Worm (Caenorhabditis elegans) whole organism, L4 larva: ENCODE measurements around the gene F58G1.8.
A peak's percentile ranks its signal among the peaks of the same experiment; 100 is the strongest.

Source experiments
- D1046.2 ChIP-seq: fragments of 200-800 bp; sonication (Bioruptor generic); IDR thresholded peaks from 2 replicates; pipeline ENCODE4 v1.3.6; 2022; ENCODE audit warnings: missing genetic modification characterization, missing compliant biosample characterization
- T26A8.4 ChIP-seq: fragments of 200-800 bp; sonication (Bioruptor generic); IDR thresholded peaks from 2 replicates; pipeline ENCODE4 v1.3.6; 2022; ENCODE audit warnings: missing genetic modification characterization, missing compliant biosample characterization
- ZK337.2 ChIP-seq: fragments of 200-800 bp; sonication (Bioruptor generic); IDR thresholded peaks from 2 replicates; pipeline ENCODE4 v1.3.6; 2022; ENCODE audit warnings: missing genetic modification reagents, missing genetic modification characterization, missing compliant biosample characterization
- attf-4 ChIP-seq: sonication (generic microtip); optimal IDR thresholded peaks from 3 replicates; lab custom pipeline; 2017; ENCODE audit warnings: missing biosample characterization, missing genetic modification characterization
- ceh-20 ChIP-seq: fragments of 200-800 bp; sonication (Bioruptor generic); IDR thresholded peaks from 2 replicates; pipeline ENCODE4 v1.3.6; 2022; ENCODE audit warnings: missing genetic modification reagents, missing genetic modification characterization, missing compliant biosample characterization
- cey-2 ChIP-seq: sonication (generic microtip); optimal IDR thresholded peaks from 3 replicates; lab custom pipeline; 2017; ENCODE audit warnings: missing genetic modification characterization, mild to moderate bottlenecking, missing compliant biosample characterization, antibody characterized with exemption, borderline replicate concordance; ENCODE audit not compliant: insufficient read depth
- daf-16 ChIP-seq, 3 experiments: sonication (generic microtip); optimal IDR thresholded peaks; 2 replicates each; lab custom pipeline; 2016 to 2017; ENCODE audit warnings: missing genetic modification characterization in 3 of 3, missing genetic modification reagents in 3 of 3, mild to moderate bottlenecking in 2 of 3, missing compliant biosample characterization in 2 of 3, missing biosample characterization in 1 of 3, moderate library complexity in 1 of 3
- daf-19 ChIP-seq: fragments of 200-800 bp; sonication (Bioruptor generic); conservative IDR thresholded peaks from 2 replicates; pipeline ENCODE4 v1.3.6; 2022; ENCODE audit warnings: missing genetic modification characterization, missing compliant biosample characterization
- dmd-6 ChIP-seq: fragments of 200-800 bp; sonication (Bioruptor generic); IDR thresholded peaks from 2 replicates; pipeline ENCODE4 v1.3.6; 2022; ENCODE audit warnings: missing genetic modification reagents, missing genetic modification characterization, missing compliant biosample characterization
- dmd-8 ChIP-seq: fragments of 200-800 bp; sonication (Bioruptor generic); IDR thresholded peaks from 2 replicates; pipeline ENCODE4 v1.3.6; 2022; ENCODE audit warnings: missing genetic modification characterization, missing compliant biosample characterization
- dmd-9 ChIP-seq: fragments of 200-800 bp; sonication (Bioruptor generic); IDR thresholded peaks from 2 replicates; pipeline ENCODE4 v1.3.6; 2022; ENCODE audit warnings: missing genetic modification reagents, missing genetic modification characterization, missing compliant biosample characterization
- dpl-1 ChIP-seq: fragments of 150-350 bp; optimal IDR thresholded peaks from 2 replicates; lab custom pipeline; 2014; ENCODE audit warnings: missing biosample characterization, missing genetic modification reagents, missing genetic modification characterization
- dve-1 ChIP-seq: sonication (generic microtip); optimal IDR thresholded peaks from 2 replicates; lab custom pipeline; 2017; ENCODE audit warnings: antibody characterized with exemption, mild to moderate bottlenecking, missing genetic modification characterization, missing compliant biosample characterization; ENCODE audit not compliant: insufficient read depth
- fos-1 ChIP-seq: fragments of 150-350 bp; optimal IDR thresholded peaks from 2 replicates; lab custom pipeline; 2014; ENCODE audit warnings: missing biosample characterization, missing genetic modification characterization
- hlh-11 ChIP-seq: fragments of 200-800 bp; sonication (Bioruptor generic); optimal IDR thresholded peaks from 2 replicates; lab custom pipeline; 2018; ENCODE audit warnings: mild to moderate bottlenecking, missing genetic modification characterization, missing compliant biosample characterization
- hlh-30 ChIP-seq: sonication (generic microtip); optimal IDR thresholded peaks from 2 replicates; lab custom pipeline; 2017; ENCODE audit warnings: antibody characterized with exemption, mild to moderate bottlenecking, missing genetic modification characterization, missing compliant biosample characterization; ENCODE audit not compliant: insufficient read depth
- hmg-1.1 ChIP-seq: fragments of 200-800 bp; sonication (Bioruptor generic); IDR thresholded peaks from 2 replicates; pipeline ENCODE4 v1.3.6; 2022; ENCODE audit warnings: missing genetic modification reagents, missing genetic modification characterization, missing compliant biosample characterization
- lin-1 ChIP-seq: fragments of 200-800 bp; sonication (Bioruptor generic); IDR thresholded peaks from 2 replicates; pipeline ENCODE4 v1.3.6; 2022; ENCODE audit warnings: missing genetic modification reagents, missing genetic modification characterization, missing compliant biosample characterization
- lin-15B ChIP-seq: fragments of 150-350 bp; sonication (generic microtip); optimal IDR thresholded peaks from 3 replicates; lab custom pipeline; 2014; ENCODE audit warnings: missing biosample characterization, missing genetic modification characterization
- lir-3 ChIP-seq: sonication (generic microtip); optimal IDR thresholded peaks from 2 replicates; lab custom pipeline; 2016; ENCODE audit warnings: mild to moderate bottlenecking, missing genetic modification characterization, missing compliant biosample characterization
- mdl-1 ChIP-seq, 2 experiments: fragments of 150-350 bp in 1 of 2; sonication (generic microtip) in 1 of 2; optimal IDR thresholded peaks; 2 replicates each; lab custom pipeline; 2014 to 2017; ENCODE audit warnings: missing biosample characterization in 2 of 2, missing genetic modification characterization in 2 of 2
- mdt-29 ChIP-seq: fragments of 200-800 bp; sonication (Bioruptor generic); IDR thresholded peaks from 2 replicates; pipeline ENCODE4 v1.3.6; 2022; ENCODE audit warnings: missing genetic modification reagents, missing genetic modification characterization, missing compliant biosample characterization
- mes-2 ChIP-seq: sonication (generic microtip); optimal IDR thresholded peaks from 2 replicates; lab custom pipeline; 2016; ENCODE audit warnings: missing genotype, mild to moderate bottlenecking, missing genetic modification characterization, missing compliant biosample characterization; ENCODE audit not compliant: poor library complexity, severe bottlenecking
- mxl-3 ChIP-seq: fragments of 200-800 bp; sonication (Bioruptor generic); optimal IDR thresholded peaks from 2 replicates; lab custom pipeline; 2018; ENCODE audit warnings: mild to moderate bottlenecking, missing genetic modification characterization, missing compliant biosample characterization
- nhr-102 ChIP-seq: sonication (generic microtip); optimal IDR thresholded peaks from 2 replicates; lab custom pipeline; 2016; ENCODE audit warnings: mild to moderate bottlenecking, missing genetic modification characterization, moderate library complexity, missing compliant biosample characterization
- nhr-28 ChIP-seq: fragments of 150-350 bp; optimal IDR thresholded peaks from 2 replicates; lab custom pipeline; 2014; ENCODE audit warnings: missing biosample characterization, missing genetic modification characterization
- nhr-41 ChIP-seq: fragments of 200-800 bp; sonication (Bioruptor generic); IDR thresholded peaks from 2 replicates; pipeline ENCODE4 v1.3.6; 2022; ENCODE audit warnings: missing genetic modification reagents, missing genetic modification characterization, missing compliant biosample characterization
- nhr-77 ChIP-seq: fragments of 150-350 bp; optimal IDR thresholded peaks from 2 replicates; lab custom pipeline; 2014; ENCODE audit warnings: missing biosample characterization, missing genetic modification characterization
- php-3 ChIP-seq: fragments of 200-800 bp; sonication (Bioruptor generic); IDR thresholded peaks from 2 replicates; pipeline ENCODE4 v1.3.6; 2022; ENCODE audit warnings: missing genetic modification reagents, missing genetic modification characterization, missing compliant biosample characterization
- pqm-1 ChIP-seq: sonication (generic microtip); optimal IDR thresholded peaks from 2 replicates; lab custom pipeline; 2017; ENCODE audit warnings: missing biosample characterization, missing genetic modification characterization
- saeg-2 ChIP-seq: fragments of 200-800 bp; sonication (Bioruptor generic); IDR thresholded peaks from 2 replicates; pipeline ENCODE4 v1.3.6; 2022; ENCODE audit warnings: missing genetic modification reagents, missing genetic modification characterization, missing compliant biosample characterization
- sdz-12 ChIP-seq: fragments of 200-800 bp; sonication (Bioruptor generic); optimal IDR thresholded peaks from 2 replicates; lab custom pipeline; 2018; ENCODE audit warnings: mild to moderate bottlenecking, missing genetic modification characterization, missing compliant biosample characterization
- snpc-4 ChIP-seq: fragments of 150-350 bp; optimal IDR thresholded peaks from 2 replicates; lab custom pipeline; 2014; ENCODE audit warnings: missing biosample characterization, missing genetic modification characterization
- tag-97 ChIP-seq: fragments of 200-800 bp; sonication (Bioruptor generic); IDR thresholded peaks from 2 replicates; pipeline ENCODE4 v1.3.6; 2022; ENCODE audit warnings: missing genetic modification characterization, missing compliant biosample characterization
- unc-62 ChIP-seq, 3 experiments: fragments of 150-350 bp in 1 of 3; sonication (generic microtip); optimal IDR thresholded peaks in 2 of 3; peaks in 1 of 3; 1 replicate in 1 of 3; 2 replicates in 2 of 3; lab custom pipeline; 2014 to 2017; ENCODE audit warnings: missing biosample characterization in 3 of 3, missing genetic modification characterization in 3 of 3, missing genetic modification reagents in 3 of 3, missing genotype in 1 of 3
- zfp-3 ChIP-seq: fragments of 200-800 bp; sonication (Bioruptor generic); conservative IDR thresholded peaks from 2 replicates; pipeline ENCODE4 v1.3.6; 2022; ENCODE audit warnings: missing genetic modification reagents, missing genetic modification characterization, missing compliant biosample characterization
- ztf-11 ChIP-seq: fragments of 150-350 bp; optimal IDR thresholded peaks from 2 replicates; lab custom pipeline; 2014; ENCODE audit warnings: missing biosample characterization, missing genetic modification characterization
- ztf-7 ChIP-seq: fragments of 150-350 bp; optimal IDR thresholded peaks from 2 replicates; lab custom pipeline; 2014; ENCODE audit warnings: missing biosample characterization, missing genetic modification characterization

F58G1.8 gene

DNA sequence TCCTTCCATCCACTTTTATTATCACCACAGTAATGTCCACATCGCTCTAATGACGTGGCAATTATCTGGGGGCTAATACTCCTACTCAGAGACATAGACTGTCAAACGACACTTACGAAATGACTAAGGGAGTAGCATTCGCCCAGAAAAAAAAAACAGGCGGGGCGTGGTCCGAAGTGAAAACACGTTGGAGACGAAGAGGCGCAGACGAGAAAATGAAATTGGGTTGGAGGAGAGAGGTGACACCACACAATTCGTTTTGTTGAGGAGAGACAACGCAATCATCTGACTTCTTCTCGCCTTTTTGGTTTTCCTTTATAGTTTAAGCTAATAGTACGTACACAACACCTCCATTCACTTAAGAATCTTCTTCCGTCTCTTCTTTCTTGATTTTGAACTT lies 13.7 kb upstream of the F58G1.8 start (continued):
- TF ChIP-seq dmd-9 (GFP tag; lab: Robert Waterston, UW): no peak
- TF ChIP-seq fos-1 (tag; lab: Kevin White, UChicago): no peak
- peak; percentile 50 for TF ChIP-seq hlh-30
- no peak for TF ChIP-seq dpl-1

DNA sequence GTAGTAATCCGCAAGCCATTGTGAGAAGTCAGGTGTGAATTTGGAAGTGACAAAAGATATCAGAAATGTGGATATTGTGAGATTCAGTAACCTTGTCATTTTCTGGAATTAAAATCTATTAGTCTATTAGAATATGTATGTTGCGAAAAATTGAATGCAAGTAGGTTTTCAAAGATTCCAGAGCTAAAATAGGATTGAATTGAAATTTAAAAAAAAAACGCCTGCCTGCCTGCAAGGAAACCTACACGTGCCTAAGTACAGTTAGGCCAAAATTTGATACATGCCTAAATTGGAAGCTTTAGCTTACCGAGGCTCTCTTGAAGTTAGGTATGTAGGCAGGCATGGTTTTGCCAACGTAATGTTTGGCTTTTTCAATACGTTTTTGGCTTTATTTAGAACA lies 9.8 kb upstream of the F58G1.8 start, which contains the start of gene lips-9:
lips-9 (minus strand) TSS at position 101 of the 400 bp plus-strand sequence.
- TF ChIP-seq cey-2 (tag; lab: Kevin White, UChicago) (no peak), lin-15B (tag; lab: Kevin White, UChicago) (no peak), attf-4 (tag; lab: Kevin White, UChicago) (no peak), lir-3 (no peak), snpc-4 (tag; lab: Kevin White, UChicago) (no peak), ceh-20 (no peak), mes-2 (no peak), sdz-12 (GFP tag; lab: Kevin White, UChicago) (no peak), ztf-11 (tag; lab: Kevin White, UChicago) (no peak), hmg-1.1 (GFP tag; lab: Robert Waterston, UW) (no peak), dpl-1 (no peak), dmd-8 (GFP tag; lab: Robert Waterston, UW) (no peak), nhr-77 (tag; lab: Kevin White, UChicago) (no peak), nhr-102 (tag; lab: Kevin White, UChicago) (no peak), fos-1 (tag; lab: Kevin White, UChicago) (no peak), dmd-6 (no peak), mdt-29 (no peak), tag-97 (no peak)
- TF ChIP-seq, all 104 proteins: peak for 0

DNA sequence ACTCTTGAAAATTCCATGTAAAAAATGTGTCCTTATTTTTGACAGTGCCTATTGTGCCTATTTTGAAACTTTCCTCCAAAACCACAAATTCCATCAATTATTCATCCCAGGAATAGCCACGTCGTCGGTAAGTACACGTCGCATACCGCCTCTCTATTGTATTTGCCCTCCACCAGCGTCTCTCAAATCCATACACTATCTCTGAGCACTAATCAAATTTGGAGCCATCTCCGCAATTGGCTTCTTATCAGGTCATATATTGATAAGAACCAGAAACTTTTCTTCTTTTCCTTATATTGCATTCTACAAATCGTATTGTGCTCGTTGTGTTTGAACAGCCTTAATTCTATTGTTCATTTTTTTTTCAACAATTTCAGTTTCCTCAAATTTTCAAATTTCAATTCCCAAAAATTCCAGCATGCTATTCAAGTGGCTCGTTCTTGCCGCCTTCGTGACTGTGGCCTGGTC lies 6.0 kb upstream of the F58G1.8 start, which contains the start of gene dct-18:
dct-18 (plus strand) TSS at position 418 of the 468 bp plus-strand sequence.
- TF ChIP-seq nhr-28 (tag; lab: Kevin White, UChicago) (peak; percentile 88), ztf-7 (tag; lab: Kevin White, UChicago) (no peak), saeg-2 (GFP tag; lab: Robert Waterston, UW) (no peak), daf-16 (GFP tag; optimal IDR thresholded peaks at IDR 0.05; lab: Kevin White, UChicago) (no peak), daf-16 (tag; optimal IDR thresholded peaks at IDR 0.05; lab: Kevin White, UChicago) (peak; percentile 54), zfp-3 (GFP tag; lab: Robert Waterston, UW) (no peak), mxl-3 (GFP tag; lab: Kevin White, UChicago) (peak; percentile 0), nhr-41 (GFP tag; lab: Robert Waterston, UW) (0 out of 2 replicates have a peak, but pooled peaks have one; percentile 39), ZK337.2 (GFP tag; lab: Robert Waterston, UW) (no peak), hlh-11 (tag; lab: Kevin White, UChicago) (peak; percentile 62), mdl-1 (tag; optimal IDR thresholded peaks at IDR 0.05; lab: Kevin White, UChicago) (no peak), lin-1 (0 out of 2 replicates have a peak, but pooled peaks have one; percentile 15), dve-1 (tag; lab: Kevin White, UChicago) (peak; percentile 66), dmd-6 (peak; percentile 48), pqm-1 (peak; percentile 77), hmg-1.1 (GFP tag; lab: Robert Waterston, UW) (no peak), nhr-77 (tag; lab: Kevin White, UChicago) (peak; percentile 29), php-3 (0 out of 2 replicates have a peak, but pooled peaks have one; percentile 20), daf-19 (GFP tag; lab: Robert Waterston, UW) (no peak)

DNA sequence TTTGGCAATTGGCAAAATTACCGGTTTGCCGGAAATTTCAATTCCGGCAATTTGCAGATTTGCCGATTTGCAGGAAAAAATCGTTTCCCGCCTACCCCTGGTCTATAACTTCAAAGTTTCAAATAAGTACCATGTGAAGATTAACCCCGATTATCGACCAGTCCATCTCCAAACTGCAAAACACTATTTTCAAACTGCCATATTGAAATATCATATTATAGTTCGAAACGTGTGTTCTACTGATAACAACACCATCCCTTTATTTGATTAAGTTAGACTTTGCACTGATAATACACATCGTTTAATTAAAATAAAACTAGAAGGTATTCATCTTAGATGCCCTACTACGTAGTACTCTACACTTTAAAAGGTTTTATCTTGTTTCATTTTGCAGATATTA lies 4.7 kb upstream of the F58G1.8 start:
- TF ChIP-seq unc-62 (GFP tag; optimal IDR thresholded peaks at IDR 0.05 in 1 of 2; lab: Kevin White, UChicago) (peak in 1 of 2 experiments; percentile 87), unc-62 (tag; optimal IDR thresholded peaks at IDR 0.05; lab: Kevin White, UChicago) (no peak), pqm-1 (peak; percentile 44), T26A8.4 (GFP tag; lab: Robert Waterston, UW) (no peak), D1046.2 (GFP tag; lab: Robert Waterston, UW) (no peak)
